Worm (Caenorhabditis elegans) whole organism, L1 larva: ENCODE data around the gene fbxb-75.

Experiments
- hpl-2 ChIP-seq: fragments of 150-350 bp; optimal IDR thresholded peaks from 2 replicates; lab custom pipeline; 2014; ENCODE audit warnings: missing biosample characterization, missing genetic modification reagents, missing genetic modification characterization
- ztf-4 ChIP-seq: fragments of 150-350 bp; optimal IDR thresholded peaks from 2 replicates; lab custom pipeline; 2014; ENCODE audit warnings: missing biosample characterization, missing genetic modification characterization

ce11 chrIV:4400350-4401326 is 40.3 kb downstream of the fbxb-75 start, which contains the start of gene Y24D9A.6:
- TF ChIP-seq hpl-2 (peak; percentile 74), ztf-4 (tag; lab: Kevin White, UChicago) (peak; percentile 68)
